Fruit fly (Drosophila melanogaster) whole organism, embryonic: Measurements from ENCODE around the gene CG42268.

Experiments
- Atf-2 ChIP-seq: fragments of 200-800 bp; sonication (Bioruptor generic); optimal IDR thresholded peaks from 2 replicates; lab custom pipeline; 2016; ENCODE audit warnings: missing biosample characterization, missing genetic modification characterization
- Atf6 ChIP-seq: fragments of 200-800 bp; sonication (Bioruptor generic); IDR thresholded peaks from 2 replicates; pipeline ENCODE4 v1.3.6; 2022; ENCODE audit warnings: missing biosample characterization, missing genetic modification characterization
- B-H2 ChIP-seq: fragments of 200-800 bp; sonication (Bioruptor generic); optimal IDR thresholded peaks from 2 replicates; lab custom pipeline; 2018; ENCODE audit warnings: missing biosample characterization, mild to moderate bottlenecking, missing genetic modification characterization
- CG10321 ChIP-seq: fragments of 200-800 bp; sonication (Bioruptor generic); IDR thresholded peaks from 2 replicates; pipeline ENCODE4 v1.3.6; 2022; ENCODE audit warnings: missing biosample characterization, missing genetic modification characterization
- CG10431 ChIP-seq: fragments of 200-800 bp; sonication (Bioruptor generic); optimal IDR thresholded peaks from 3 replicates; lab custom pipeline; 2018; ENCODE audit warnings: missing biosample characterization, mild to moderate bottlenecking, missing genetic modification characterization
- CG12391 ChIP-seq: fragments of 200-800 bp; sonication (Bioruptor generic); optimal IDR thresholded peaks from 3 replicates; lab custom pipeline; 2018; ENCODE audit warnings: missing biosample characterization, mild to moderate bottlenecking, missing genetic modification characterization, moderate library complexity
- CG13287 ChIP-seq: fragments of 200-800 bp; sonication (Bioruptor generic); IDR thresholded peaks from 2 replicates; pipeline ENCODE4 v1.3.6; 2022; ENCODE audit warnings: missing biosample characterization, missing genetic modification characterization; ENCODE audit not compliant: partially characterized antibody
- CG14050 ChIP-seq: fragments of 200-800 bp; sonication (Bioruptor generic); IDR thresholded peaks from 3 replicates; pipeline ENCODE4 v1.3.6; 2022; ENCODE audit warnings: missing biosample characterization, missing genetic modification characterization
- CG14667 ChIP-seq: fragments of 200-800 bp; sonication (Bioruptor generic); IDR thresholded peaks from 2 replicates; pipeline ENCODE4 v1.3.6; 2022; ENCODE audit warnings: missing biosample characterization, missing genetic modification characterization
- CG1602 ChIP-seq: fragments of 200-800 bp; sonication (Bioruptor generic); optimal IDR thresholded peaks from 3 replicates; lab custom pipeline; 2016; ENCODE audit warnings: missing biosample characterization, missing genetic modification characterization
- CG16815 ChIP-seq: fragments of 200-800 bp; sonication (Bioruptor generic); optimal IDR thresholded peaks from 3 replicates; lab custom pipeline; 2017; ENCODE audit warnings: missing biosample characterization, mild to moderate bottlenecking, missing genetic modification characterization
- CG17186 ChIP-seq: fragments of 200-800 bp; sonication (Bioruptor generic); optimal IDR thresholded peaks from 3 replicates; lab custom pipeline; 2017; ENCODE audit warnings: missing biosample characterization, missing genetic modification reagents, missing genetic modification characterization
- CG17802 ChIP-seq: fragments of 200-800 bp; sonication (Bioruptor generic); optimal IDR thresholded peaks from 2 replicates; lab custom pipeline; 2018; ENCODE audit warnings: missing biosample characterization, mild to moderate bottlenecking, missing genetic modification characterization, moderate library complexity
- CG3281 ChIP-seq: fragments of 200-800 bp; sonication (Bioruptor generic); optimal IDR thresholded peaks from 3 replicates; lab custom pipeline; 2017; ENCODE audit warnings: missing biosample characterization, mild to moderate bottlenecking, missing genetic modification characterization
- CG4617 ChIP-seq: fragments of 200-800 bp; sonication (Bioruptor generic); optimal IDR thresholded peaks from 3 replicates; lab custom pipeline; 2016; ENCODE audit warnings: missing biosample characterization, missing genetic modification characterization, borderline replicate concordance
- CG6689 ChIP-seq: fragments of 200-800 bp; sonication (Bioruptor generic); IDR thresholded peaks from 2 replicates; pipeline ENCODE4 v1.3.6; 2022; ENCODE audit warnings: missing biosample characterization, missing genetic modification characterization
- CG7928 ChIP-seq: fragments of 200-800 bp; sonication (Bioruptor generic); optimal IDR thresholded peaks from 2 replicates; lab custom pipeline; 2017; ENCODE audit warnings: missing biosample characterization, mild to moderate bottlenecking, missing genetic modification characterization
- CG8089 ChIP-seq: fragments of 200-800 bp; sonication (Bioruptor generic); optimal IDR thresholded peaks from 3 replicates; lab custom pipeline; 2016; ENCODE audit warnings: missing biosample characterization, missing genetic modification characterization
- CG9609 ChIP-seq: fragments of 200-800 bp; sonication (Bioruptor generic); optimal IDR thresholded peaks from 3 replicates; lab custom pipeline; 2016; ENCODE audit warnings: missing biosample characterization, missing genetic modification characterization
- Camta ChIP-seq: fragments of 200-800 bp; sonication (Bioruptor generic); optimal IDR thresholded peaks from 2 replicates; lab custom pipeline; 2016; ENCODE audit warnings: missing biosample characterization, missing genetic modification characterization
- Dad ChIP-seq: fragments of 200-800 bp; sonication (Bioruptor generic); optimal IDR thresholded peaks from 3 replicates; lab custom pipeline; 2016; ENCODE audit warnings: missing biosample characterization, missing genetic modification characterization
- Dip3 ChIP-seq: fragments of 200-800 bp; sonication (Bioruptor generic); optimal IDR thresholded peaks from 3 replicates; lab custom pipeline; 2016; ENCODE audit warnings: missing biosample characterization, missing genetic modification characterization
- Dll ChIP-seq: fragments of 200-800 bp; sonication (Bioruptor generic); IDR thresholded peaks from 4 replicates; pipeline ENCODE4 v1.3.6; 2022; ENCODE audit warnings: missing biosample characterization, missing genetic modification characterization; ENCODE audit not compliant: partially characterized antibody
- Doc3 ChIP-seq: fragments of 200-800 bp; sonication (Bioruptor generic); IDR thresholded peaks from 3 replicates; pipeline ENCODE4 v1.3.6; 2022; ENCODE audit warnings: missing biosample characterization, missing genetic modification characterization; ENCODE audit not compliant: partially characterized antibody
- Fer2 ChIP-seq: fragments of 200-800 bp; sonication (Bioruptor generic); optimal IDR thresholded peaks from 2 replicates; lab custom pipeline; 2018; ENCODE audit warnings: missing biosample characterization, mild to moderate bottlenecking, missing genetic modification characterization, moderate library complexity
- Hmx ChIP-seq: fragments of 200-800 bp; sonication (Bioruptor generic); optimal IDR thresholded peaks from 2 replicates; lab custom pipeline; 2016; ENCODE audit warnings: missing biosample characterization, missing genetic modification characterization
- Hr39 ChIP-seq: fragments of >200 bp; optimal IDR thresholded peaks from 2 replicates; lab custom pipeline; 2017
- Hr78 ChIP-seq, 2 experiments: fragments of 200-800 bp in 1 of 2; fragments of >200 bp in 1 of 2; sonication (Bioruptor generic) in 1 of 2; optimal IDR thresholded peaks; 2 replicates each; lab custom pipeline; 2017 to 2019; ENCODE audit warnings: missing biosample characterization in 2 of 2, missing genetic modification characterization in 2 of 2, mild to moderate bottlenecking in 1 of 2, moderate library complexity in 1 of 2
- MESR4 ChIP-seq: fragments of 200-800 bp; sonication (Bioruptor generic); optimal IDR thresholded peaks from 2 replicates; lab custom pipeline; 2018; ENCODE audit warnings: missing biosample characterization, mild to moderate bottlenecking, missing genetic modification characterization, moderate library complexity
- Mrtf ChIP-seq: fragments of 200-800 bp; sonication (Bioruptor generic); IDR thresholded peaks from 3 replicates; pipeline ENCODE4 v1.3.6; 2022; ENCODE audit warnings: missing biosample characterization, missing genetic modification characterization
- Ravus ChIP-seq: fragments of 200-800 bp; sonication (Bioruptor generic); IDR thresholded peaks from 2 replicates; pipeline ENCODE4 v1.3.6; 2022; ENCODE audit warnings: missing biosample characterization, missing genetic modification characterization
- Rfx ChIP-seq: fragments of 200-800 bp; sonication (Bioruptor generic); IDR thresholded peaks from 2 replicates; pipeline ENCODE4 v1.3.6; 2022; ENCODE audit warnings: missing biosample characterization, missing genetic modification characterization
- TFAM ChIP-seq: fragments of 200-800 bp; sonication (Bioruptor generic); optimal IDR thresholded peaks from 2 replicates; lab custom pipeline; 2017; ENCODE audit warnings: missing biosample characterization, missing genetic modification characterization, inconsistent platforms
- Xrp1 ChIP-seq: fragments of 200-800 bp; sonication (Bioruptor generic); IDR thresholded peaks from 2 replicates; pipeline ENCODE4 v1.3.6; 2022; ENCODE audit warnings: missing biosample characterization, missing genetic modification characterization
- ase ChIP-seq: fragments of 200-800 bp; sonication (Bioruptor generic); IDR thresholded peaks from 3 replicates; pipeline ENCODE4 v1.3.6; 2022; ENCODE audit warnings: missing biosample characterization, missing genetic modification characterization
- corto ChIP-seq: fragments of 200-800 bp; sonication (Bioruptor generic); optimal IDR thresholded peaks from 2 replicates; lab custom pipeline; 2016; ENCODE audit warnings: missing biosample characterization, mild to moderate bottlenecking, missing genetic modification characterization, moderate library complexity
- dan ChIP-seq: fragments of 200-800 bp; sonication (Bioruptor generic); IDR thresholded peaks from 2 replicates; pipeline ENCODE4 v1.3.6; 2022; ENCODE audit warnings: missing biosample characterization, missing genetic modification characterization
- dm ChIP-seq: fragments of 200-800 bp; sonication (Bioruptor generic); optimal IDR thresholded peaks from 3 replicates; lab custom pipeline; 2016; ENCODE audit warnings: missing biosample characterization, missing genetic modification characterization
- dmrt11E ChIP-seq: fragments of 200-800 bp; sonication (Bioruptor generic); optimal IDR thresholded peaks from 3 replicates; lab custom pipeline; 2018; ENCODE audit warnings: missing biosample characterization, mild to moderate bottlenecking, missing genetic modification characterization, moderate library complexity
- eve ChIP-seq, 2 experiments: fragments of >200 bp; optimal IDR thresholded peaks; 2 replicates each; lab custom pipeline; 2017; ENCODE audit warnings: missing biosample characterization in 2 of 2, missing genetic modification characterization in 2 of 2
- fd96Cb ChIP-seq: fragments of 200-800 bp; sonication (Bioruptor generic); optimal IDR thresholded peaks from 2 replicates; lab custom pipeline; 2018; ENCODE audit warnings: missing biosample characterization, mild to moderate bottlenecking, missing genetic modification characterization, moderate library complexity
- ftz-f1 ChIP-seq: fragments of 200-800 bp; sonication (Bioruptor generic); optimal IDR thresholded peaks from 2 replicates; lab custom pipeline; 2016; ENCODE audit warnings: missing biosample characterization, missing genetic modification characterization
- gsb-n ChIP-seq: fragments of 200-800 bp; sonication (Bioruptor generic); optimal IDR thresholded peaks from 3 replicates; lab custom pipeline; 2018; ENCODE audit warnings: missing biosample characterization, mild to moderate bottlenecking, missing genetic modification characterization
- mirr ChIP-seq: fragments of 200-800 bp; sonication (Bioruptor generic); optimal IDR thresholded peaks from 3 replicates; lab custom pipeline; 2018; ENCODE audit warnings: missing biosample characterization, mild to moderate bottlenecking, missing genetic modification characterization
- odd ChIP-seq: fragments of 200-800 bp; sonication (Bioruptor generic); optimal IDR thresholded peaks from 2 replicates; lab custom pipeline; 2017; ENCODE audit warnings: missing biosample characterization, mild to moderate bottlenecking, missing genetic modification characterization
- org-1 ChIP-seq: fragments of 200-800 bp; sonication (Bioruptor generic); optimal IDR thresholded peaks from 2 replicates; lab custom pipeline; 2017; ENCODE audit warnings: missing biosample characterization, missing genetic modification characterization
- run ChIP-seq: fragments of 200-800 bp; sonication (Bioruptor generic); optimal IDR thresholded peaks from 3 replicates; lab custom pipeline; 2018; ENCODE audit warnings: missing biosample characterization, mild to moderate bottlenecking, missing genetic modification characterization
- sima ChIP-seq: fragments of 200-800 bp; sonication (Bioruptor generic); optimal IDR thresholded peaks from 2 replicates; lab custom pipeline; 2016; ENCODE audit warnings: missing biosample characterization, missing genetic modification characterization
- usp ChIP-seq: fragments of >200 bp; optimal IDR thresholded peaks from 2 replicates; lab custom pipeline; 2017; ENCODE audit warnings: missing biosample characterization, missing genetic modification characterization
- vnd ChIP-seq: fragments of 200-800 bp; sonication (Bioruptor generic); IDR thresholded peaks from 3 replicates; pipeline ENCODE4 v1.3.6; 2022; ENCODE audit warnings: missing biosample characterization, missing genetic modification characterization; ENCODE audit not compliant: partially characterized antibody

Gene CG42268

DNA sequence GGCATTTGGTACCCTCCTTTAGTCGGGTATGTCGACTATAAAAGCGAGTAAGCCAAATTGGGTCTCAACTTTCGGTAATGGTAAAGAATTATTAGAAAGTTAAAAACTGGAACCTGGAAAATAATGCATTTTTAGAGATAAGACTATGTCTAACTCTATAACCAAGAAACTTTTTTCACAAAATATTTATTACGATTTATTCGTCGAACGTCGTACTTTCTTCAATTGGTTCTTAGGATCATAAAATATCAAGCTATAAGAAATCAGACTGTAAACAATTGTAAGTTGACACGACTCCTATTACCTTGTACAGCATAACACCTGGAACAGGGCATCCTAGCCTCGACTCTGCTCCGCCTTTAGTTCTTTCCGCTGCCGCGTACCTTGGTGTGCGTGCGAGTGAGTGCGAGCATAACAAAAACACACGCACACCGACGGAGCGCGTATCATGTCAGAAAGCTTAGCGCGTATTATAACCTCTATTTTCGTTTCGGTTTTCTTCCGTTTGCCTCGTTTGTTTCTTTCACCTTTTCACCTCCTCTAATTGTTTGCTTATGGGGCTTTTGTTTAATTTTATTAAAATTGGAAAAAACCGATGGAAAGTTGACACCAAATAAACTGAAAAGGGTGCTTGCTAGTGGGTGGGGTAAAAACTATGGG is 67.2 kb downstream of the CG42268 start (continued):
- TF ChIP-seq Hr39 (lab: Kevin White, UChicago) (no peak), CG8089 (GFP tag; lab: Kevin White, UChicago) (peak; percentile 95), CG9609 (GFP tag; lab: Kevin White, UChicago) (peak; percentile 97), Atf6 (peak; percentile 94), B-H2 (GFP tag; lab: Kevin White, UChicago) (peak; percentile 87), mirr (GFP tag; lab: Kevin White, UChicago) (peak; percentile 62), Dad (GFP tag; lab: Kevin White, UChicago) (peak; percentile 97), MESR4 (GFP tag; lab: Kevin White, UChicago) (no peak), fd96Cb (tag; lab: Kevin White, UChicago) (peak; percentile 94), CG17802 (tag; lab: Kevin White, UChicago) (peak; percentile 78), CG12391 (tag; lab: Kevin White, UChicago) (peak; percentile 97), ase (GFP tag; lab: Robert Waterston, UW) (peak; percentile 75; the same call in 2 of the 3 replicates), CG6689 (GFP tag; lab: Robert Waterston, UW) (peak; percentile 94), Xrp1 (GFP tag; lab: Robert Waterston, UW) (peak; percentile 89), Dip3 (GFP tag; lab: Kevin White, UChicago) (peak; percentile 96), CG10321 (peak; percentile 64), sima (GFP tag; lab: Kevin White, UChicago) (peak; percentile 80), TFAM (GFP tag; lab: Kevin White, UChicago) (peak; percentile 85), Atf-2 (peak; percentile 98), Dll (GFP tag; lab: Robert Waterston, UW) (no peak), CG16815 (GFP tag; lab: Kevin White, UChicago) (peak; percentile 96), CG10431 (peak; percentile 84), gsb-n (tag; lab: Kevin White, UChicago) (peak; percentile 90), CG4617 (GFP tag; lab: Kevin White, UChicago) (peak; percentile 77), Doc3 (no peak), usp (no peak), Camta (peak; percentile 96), vnd (GFP tag; lab: Robert Waterston, UW) (no peak), org-1 (GFP tag; lab: Kevin White, UChicago) (peak; percentile 97), CG14667 (peak; percentile 79), Ravus (GFP tag; lab: Robert Waterston, UW) (peak; percentile 65), Mrtf (GFP tag; lab: Robert Waterston, UW) (peak; percentile 87), CG7928 (GFP tag; lab: Kevin White, UChicago) (peak; percentile 74), corto (peak; percentile 56), Hr78 (GFP tag; optimal IDR thresholded peaks at IDR 0.05; lab: Kevin White, UChicago) (peak in 1 of 2 experiments; percentile 91), CG17186 (GFP tag; lab: Kevin White, UChicago) (peak; percentile 74), CG3281 (GFP tag; lab: Kevin White, UChicago) (peak; percentile 97), dmrt11E (peak; percentile 88), Fer2 (tag; lab: Kevin White, UChicago) (peak; percentile 88), Hmx (GFP tag; lab: Kevin White, UChicago) (peak; percentile 94), CG1602 (GFP tag; lab: Kevin White, UChicago) (peak; percentile 95), CG13287 (no peak), eve (GFP tag; optimal IDR thresholded peaks at IDR 0.05; lab: Kevin White, UChicago) (peak in 1 of 2 experiments; percentile 99), ftz-f1 (GFP tag; lab: Kevin White, UChicago) (peak; percentile 24), run (tag; lab: Kevin White, UChicago) (peak; percentile 85), odd (GFP tag; lab: Kevin White, UChicago) (peak; percentile 95), dan (GFP tag; lab: Robert Waterston, UW) (peak; percentile 63; the same call in 1 of the 2 replicates), Rfx (GFP tag; lab: Robert Waterston, UW) (peak; percentile 90), dm (GFP tag; lab: Kevin White, UChicago) (peak; percentile 91), CG14050 (GFP tag; lab: Robert Waterston, UW) (peak; percentile 72)
